Fruit fly (Drosophila melanogaster): ENCODE data around the gene Etfb.

DNA sequence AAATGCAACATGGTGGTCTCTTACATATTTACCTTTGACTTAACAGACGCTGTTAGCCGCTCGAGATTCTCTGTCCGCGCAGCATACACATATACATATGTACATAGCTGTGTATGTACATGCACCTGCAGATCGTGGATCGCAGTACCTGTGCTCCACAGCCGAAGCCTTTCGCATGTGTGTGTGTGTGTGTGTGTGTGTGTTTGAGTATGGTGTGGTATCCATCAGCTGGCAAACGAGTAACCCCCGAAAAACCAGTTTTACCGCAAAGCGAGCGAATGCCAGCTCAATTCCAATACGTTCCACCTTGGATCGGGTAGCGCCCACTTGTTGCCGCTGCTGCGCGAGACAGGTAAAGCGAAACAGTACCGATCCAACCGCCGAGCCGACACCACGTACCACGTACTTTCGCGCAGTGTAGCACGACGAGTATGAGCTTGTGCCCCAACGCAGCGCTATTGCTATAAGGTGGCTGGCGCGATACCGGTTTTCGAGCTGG, 38.6 kb upstream of the Etfb start, which contains the start of gene Cad99C:
- no peak for TF ChIP-seq CG8478 (optimal IDR thresholded peaks at IDR 0.05)
- no peak for TF ChIP-seq CTCF (optimal IDR thresholded peaks at IDR 0.05)
